Fruit fly (Drosophila melanogaster) whole organism, embryonic: ENCODE data around the gene NimC1.

Experiments
- CG10209 ChIP-seq: fragments of 200-800 bp; sonication (Bioruptor generic); optimal IDR thresholded peaks from 3 replicates; lab custom pipeline; 2017; ENCODE audit warnings: missing biosample characterization, mild to moderate bottlenecking, missing genetic modification characterization, missing genetic modification reagents
- CG1024 ChIP-seq: fragments of 200-800 bp; sonication (Bioruptor generic); IDR thresholded peaks from 2 replicates; pipeline ENCODE4 v1.3.6; 2022; ENCODE audit warnings: missing biosample characterization, missing genetic modification characterization
- CG10462 ChIP-seq: fragments of 200-800 bp; sonication (Bioruptor generic); optimal IDR thresholded peaks from 2 replicates; lab custom pipeline; 2016; ENCODE audit warnings: missing biosample characterization, missing genetic modification characterization
- CG11085 ChIP-seq: fragments of 200-800 bp; sonication (Bioruptor generic); IDR thresholded peaks from 2 replicates; pipeline ENCODE4 v1.3.6; 2022; ENCODE audit warnings: missing biosample characterization, missing genetic modification characterization
- CG12219 ChIP-seq: fragments of 200-800 bp; sonication (Bioruptor generic); optimal IDR thresholded peaks from 3 replicates; lab custom pipeline; 2018; ENCODE audit warnings: missing biosample characterization, mild to moderate bottlenecking, missing genetic modification characterization
- CG13287 ChIP-seq: fragments of 200-800 bp; sonication (Bioruptor generic); IDR thresholded peaks from 2 replicates; pipeline ENCODE4 v1.3.6; 2022; ENCODE audit warnings: missing biosample characterization, missing genetic modification characterization; ENCODE audit not compliant: partially characterized antibody
- CG13624 ChIP-seq: fragments of 200-800 bp; sonication (Bioruptor generic); optimal IDR thresholded peaks from 2 replicates; lab custom pipeline; 2016; ENCODE audit warnings: missing biosample characterization, missing genetic modification characterization
- CG14667 ChIP-seq: fragments of 200-800 bp; sonication (Bioruptor generic); IDR thresholded peaks from 2 replicates; pipeline ENCODE4 v1.3.6; 2022; ENCODE audit warnings: missing biosample characterization, missing genetic modification characterization
- CG14965 ChIP-seq: fragments of 200-800 bp; sonication (Bioruptor generic); optimal IDR thresholded peaks from 2 replicates; lab custom pipeline; 2016; ENCODE audit warnings: missing biosample characterization, missing genetic modification characterization, borderline replicate concordance
- CG16815 ChIP-seq: fragments of 200-800 bp; sonication (Bioruptor generic); optimal IDR thresholded peaks from 3 replicates; lab custom pipeline; 2017; ENCODE audit warnings: missing biosample characterization, mild to moderate bottlenecking, missing genetic modification characterization
- CG17186 ChIP-seq: fragments of 200-800 bp; sonication (Bioruptor generic); optimal IDR thresholded peaks from 3 replicates; lab custom pipeline; 2017; ENCODE audit warnings: missing biosample characterization, missing genetic modification reagents, missing genetic modification characterization
- CG2712 ChIP-seq: fragments of 200-800 bp; optimal IDR thresholded peaks from 3 replicates; lab custom pipeline; 2019; ENCODE audit warnings: missing biosample characterization, mild to moderate bottlenecking, missing genetic modification characterization, moderate library complexity
- CG3065 ChIP-seq: fragments of 200-800 bp; sonication (Bioruptor generic); optimal IDR thresholded peaks from 2 replicates; lab custom pipeline; 2016; ENCODE audit warnings: missing biosample characterization, missing genetic modification characterization
- CG32767 ChIP-seq: fragments of 200-800 bp; sonication (Bioruptor generic); IDR thresholded peaks from 2 replicates; pipeline ENCODE4 v1.3.6; 2022; ENCODE audit warnings: missing biosample characterization, missing genetic modification characterization
- CG6683 ChIP-seq: fragments of 200-800 bp; sonication (Bioruptor generic); optimal IDR thresholded peaks from 2 replicates; lab custom pipeline; 2017; ENCODE audit warnings: missing biosample characterization, mild to moderate bottlenecking, missing genetic modification characterization, missing genetic modification reagents
- CG8478 ChIP-seq: fragments of >200 bp; optimal IDR thresholded peaks from 2 replicates; lab custom pipeline; 2018
- CG9876 ChIP-seq: fragments of 200-800 bp; sonication (Bioruptor generic); optimal IDR thresholded peaks from 2 replicates; lab custom pipeline; 2016; ENCODE audit warnings: missing biosample characterization, missing genetic modification characterization
- D19A ChIP-seq: fragments of 200-800 bp; optimal IDR thresholded peaks from 3 replicates; lab custom pipeline; 2019; ENCODE audit warnings: missing biosample characterization, mild to moderate bottlenecking, missing genetic modification characterization, moderate library complexity
- E2f2 ChIP-seq: fragments of 200-800 bp; sonication (Bioruptor generic); IDR thresholded peaks from 2 replicates; pipeline ENCODE4 v1.3.6; 2022; ENCODE audit warnings: missing biosample characterization, missing genetic modification characterization
- ERR ChIP-seq: fragments of 200-800 bp; sonication (Bioruptor generic); optimal IDR thresholded peaks from 2 replicates; lab custom pipeline; 2016; ENCODE audit warnings: missing biosample characterization, missing genetic modification characterization
- Hr78 ChIP-seq, 2 experiments: fragments of 200-800 bp in 1 of 2; fragments of >200 bp in 1 of 2; sonication (Bioruptor generic) in 1 of 2; optimal IDR thresholded peaks; 2 replicates each; lab custom pipeline; 2017 to 2019; ENCODE audit warnings: missing biosample characterization in 2 of 2, missing genetic modification characterization in 2 of 2, mild to moderate bottlenecking in 1 of 2, moderate library complexity in 1 of 2
- Hsf ChIP-seq: fragments of 200-800 bp; sonication (Bioruptor generic); optimal IDR thresholded peaks from 3 replicates; lab custom pipeline; 2016; ENCODE audit warnings: missing biosample characterization, missing genetic modification characterization
- Mes4 ChIP-seq: fragments of 200-800 bp; sonication (Bioruptor generic); optimal IDR thresholded peaks from 2 replicates; lab custom pipeline; 2016; ENCODE audit warnings: missing biosample characterization, missing genetic modification characterization
- NFAT ChIP-seq: fragments of 200-800 bp; sonication (Bioruptor generic); IDR thresholded peaks from 2 replicates; pipeline ENCODE4 v1.3.6; 2022; ENCODE audit warnings: missing biosample characterization, missing genetic modification characterization
- Neu2 ChIP-seq: fragments of 200-800 bp; sonication (Bioruptor generic); optimal IDR thresholded peaks from 3 replicates; lab custom pipeline; 2016; ENCODE audit warnings: missing biosample characterization, missing genetic modification characterization, borderline replicate concordance
- Sry-β ChIP-seq: fragments of 200-800 bp; sonication (Bioruptor generic); optimal IDR thresholded peaks from 2 replicates; lab custom pipeline; 2018; ENCODE audit warnings: missing biosample characterization, mild to moderate bottlenecking, missing genetic modification characterization, moderate library complexity
- Xrp1 ChIP-seq: fragments of 200-800 bp; sonication (Bioruptor generic); IDR thresholded peaks from 2 replicates; pipeline ENCODE4 v1.3.6; 2022; ENCODE audit warnings: missing biosample characterization, missing genetic modification characterization
- ab ChIP-seq: fragments of 200-800 bp; sonication (Bioruptor generic); optimal IDR thresholded peaks from 2 replicates; lab custom pipeline; 2016; ENCODE audit warnings: missing biosample characterization, missing genetic modification characterization
- amos ChIP-seq: fragments of 200-800 bp; sonication (Bioruptor generic); IDR thresholded peaks from 2 replicates; pipeline ENCODE4 v1.3.6; 2022; ENCODE audit warnings: missing biosample characterization, missing genetic modification characterization; ENCODE audit not compliant: partially characterized antibody
- ato ChIP-seq: fragments of 200-800 bp; sonication (Bioruptor generic); IDR thresholded peaks from 2 replicates; pipeline ENCODE4 v1.3.6; 2022; ENCODE audit warnings: missing biosample characterization, missing genetic modification characterization; ENCODE audit not compliant: partially characterized antibody
- caup ChIP-seq: fragments of 200-800 bp; sonication (Bioruptor generic); optimal IDR thresholded peaks from 3 replicates; lab custom pipeline; 2017; ENCODE audit warnings: missing biosample characterization, mild to moderate bottlenecking, missing genetic modification characterization, moderate library complexity; ENCODE audit not compliant: severe bottlenecking
- chm ChIP-seq: fragments of 200-800 bp; sonication (Bioruptor generic); IDR thresholded peaks from 2 replicates; pipeline ENCODE4 v1.3.6; 2022; ENCODE audit warnings: missing biosample characterization, missing genetic modification characterization
- dan ChIP-seq: fragments of 200-800 bp; sonication (Bioruptor generic); IDR thresholded peaks from 2 replicates; pipeline ENCODE4 v1.3.6; 2022; ENCODE audit warnings: missing biosample characterization, missing genetic modification characterization
- dati ChIP-seq: fragments of 200-800 bp; sonication (Bioruptor generic); IDR thresholded peaks from 2 replicates; pipeline ENCODE4 v1.3.6; 2022; ENCODE audit warnings: missing biosample characterization, missing genetic modification characterization
- esg ChIP-seq: fragments of 200-800 bp; sonication (Bioruptor generic); conservative IDR thresholded peaks from 2 replicates; pipeline ENCODE4 v1.3.6; 2022; ENCODE audit warnings: missing biosample characterization, missing genetic modification characterization
- fd3F ChIP-seq: fragments of 200-800 bp; sonication (Bioruptor generic); optimal IDR thresholded peaks from 2 replicates; lab custom pipeline; 2018; ENCODE audit warnings: missing biosample characterization, mild to moderate bottlenecking, missing genetic modification characterization, moderate library complexity
- hkb ChIP-seq, 2 experiments: fragments of 200-800 bp in 1 of 2; fragments of >200 bp in 1 of 2; sonication (Bioruptor generic) in 1 of 2; IDR thresholded peaks in 1 of 2; optimal IDR thresholded peaks in 1 of 2; 2 replicates each; pipeline versions ENCODE4 v1.3.6 to Lab custom; 2017 to 2022; ENCODE audit warnings: missing biosample characterization in 1 of 2, missing genetic modification characterization in 1 of 2
- lbe ChIP-seq: fragments of 200-800 bp; sonication (Bioruptor generic); optimal IDR thresholded peaks from 2 replicates; lab custom pipeline; 2016; ENCODE audit warnings: missing biosample characterization, mild to moderate bottlenecking, missing genetic modification characterization
- mam ChIP-seq: fragments of 200-800 bp; sonication (Bioruptor generic); optimal IDR thresholded peaks from 3 replicates; lab custom pipeline; 2016; ENCODE audit warnings: missing biosample characterization, missing genetic modification characterization
- mld ChIP-seq: fragments of 200-800 bp; sonication (Bioruptor generic); IDR thresholded peaks from 3 replicates; pipeline ENCODE4 v1.3.6; 2022; ENCODE audit warnings: missing biosample characterization, missing genetic modification characterization; ENCODE audit not compliant: partially characterized antibody
- nerfin-1 ChIP-seq: fragments of 200-800 bp; sonication (Bioruptor generic); optimal IDR thresholded peaks from 3 replicates; lab custom pipeline; 2019; ENCODE audit warnings: missing biosample characterization, mild to moderate bottlenecking, missing genetic modification characterization, moderate library complexity
- nom ChIP-seq: fragments of 200-800 bp; sonication (Bioruptor generic); optimal IDR thresholded peaks from 2 replicates; lab custom pipeline; 2017; ENCODE audit warnings: missing biosample characterization, missing genetic modification characterization, mild to moderate bottlenecking, moderate library complexity, missing genetic modification reagents
- oc ChIP-seq: fragments of 200-800 bp; sonication (Bioruptor generic); optimal IDR thresholded peaks from 2 replicates; lab custom pipeline; 2018; ENCODE audit warnings: missing biosample characterization, mild to moderate bottlenecking, missing genetic modification characterization, moderate library complexity
- onecut ChIP-seq: fragments of 200-800 bp; sonication (Bioruptor generic); IDR thresholded peaks from 2 replicates; pipeline ENCODE4 v1.3.6; 2022; ENCODE audit warnings: missing biosample characterization, missing genetic modification characterization
- pita ChIP-seq: fragments of 200-800 bp; sonication (Bioruptor generic); optimal IDR thresholded peaks from 2 replicates; lab custom pipeline; 2017; ENCODE audit warnings: missing biosample characterization, mild to moderate bottlenecking, missing genetic modification characterization
- pzg ChIP-seq: fragments of 200-800 bp; sonication (Bioruptor generic); optimal IDR thresholded peaks from 3 replicates; lab custom pipeline; 2018; ENCODE audit warnings: missing biosample characterization, mild to moderate bottlenecking, missing genetic modification characterization, moderate library complexity
- sc ChIP-seq, 3 experiments: fragments of >200 bp in 2 of 3; fragments of 200-800 bp in 1 of 3; sonication (Bioruptor generic) in 1 of 3; optimal IDR thresholded peaks; 2 replicates in 2 of 3; 3 replicates in 1 of 3; lab custom pipeline; 2017; ENCODE audit warnings: mild to moderate bottlenecking in 1 of 3, missing biosample characterization in 1 of 3, missing genetic modification characterization in 1 of 3, missing genetic modification reagents in 1 of 3
- sisA ChIP-seq: fragments of 200-800 bp; sonication (Bioruptor generic); IDR thresholded peaks from 2 replicates; pipeline ENCODE4 v1.3.6; 2022; ENCODE audit warnings: missing biosample characterization, missing genetic modification characterization
- yki ChIP-seq: fragments of >200 bp; optimal IDR thresholded peaks from 3 replicates; lab custom pipeline; 2018
- zfh2 ChIP-seq: fragments of 200-800 bp; sonication (Bioruptor generic); optimal IDR thresholded peaks from 2 replicates; lab custom pipeline; 2016; ENCODE audit warnings: missing biosample characterization, missing genetic modification characterization

Gene NimC1

DNA sequence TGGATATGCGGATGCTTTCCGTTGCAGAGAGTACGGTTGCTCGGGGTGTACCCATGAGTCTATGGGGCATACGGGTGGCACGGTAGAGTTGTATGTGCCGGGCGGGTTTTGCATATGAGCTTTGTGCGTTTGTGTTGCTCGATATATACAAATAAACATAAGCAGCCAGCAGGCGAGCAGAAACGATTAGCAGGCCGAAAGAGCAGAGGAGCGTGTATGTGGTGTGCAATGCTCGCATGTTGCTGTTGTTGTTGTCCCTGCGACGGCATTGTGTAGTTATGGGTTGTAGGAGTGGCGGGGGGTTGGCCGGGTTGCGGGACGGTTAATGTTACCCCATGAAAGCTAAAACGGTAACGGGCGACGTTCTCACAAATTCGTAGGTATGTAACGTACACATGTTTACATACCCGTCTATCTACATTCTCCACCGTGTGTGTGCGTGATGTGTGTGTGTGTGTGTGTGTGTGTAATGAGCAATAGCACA is 45.1 kb upstream of the NimC1 start (continued):
- no peak for TF ChIP-seq mam (GFP tag; lab: Kevin White, UChicago)
- TF ChIP-seq sisA (GFP tag; lab: Robert Waterston, UW), result no peak
- no peak for TF ChIP-seq CG14965 (GFP tag; lab: Kevin White, UChicago)
- TF ChIP-seq esg (GFP tag; lab: Robert Waterston, UW), result no peak
- TF ChIP-seq ato (GFP tag; lab: Robert Waterston, UW), result peak; percentile 50; the same call in 1 of the 2 replicates
- TF ChIP-seq Xrp1 (GFP tag; lab: Robert Waterston, UW), result no peak
- no peak for TF ChIP-seq lbe
- TF ChIP-seq CG32767 (GFP tag; lab: Robert Waterston, UW), result peak; percentile 36
- peak; percentile 53 for TF ChIP-seq chm (GFP tag; lab: Robert Waterston, UW)
- no peak for TF ChIP-seq dan (GFP tag; lab: Robert Waterston, UW)
- no peak for TF ChIP-seq caup (GFP tag; lab: Kevin White, UChicago)
- no peak for TF ChIP-seq fd3F (GFP tag; lab: Kevin White, UChicago)
- no peak for TF ChIP-seq Neu2 (GFP tag; lab: Kevin White, UChicago)
- peak; percentile 38; the same call in 1 of the 2 replicates for TF ChIP-seq amos (GFP tag; lab: Robert Waterston, UW)
- TF ChIP-seq yki (lab: Kevin White, UChicago), result no peak
- TF ChIP-seq CG11085, result no peak
- peak; percentile 21 for TF ChIP-seq ab (GFP tag; lab: Kevin White, UChicago)
- no peak for TF ChIP-seq E2f2 (GFP tag; lab: Robert Waterston, UW)
- no peak for TF ChIP-seq CG3065 (GFP tag; lab: Kevin White, UChicago)
- peak; percentile 68 for TF ChIP-seq CG8478 (lab: Kevin White, UChicago)
- no peak for TF ChIP-seq D19A (tag; lab: Kevin White, UChicago)
- no peak for TF ChIP-seq nerfin-1 (tag; lab: Kevin White, UChicago)
- TF ChIP-seq onecut (GFP tag; lab: Robert Waterston, UW), result no peak
- TF ChIP-seq CG10462, result no peak
- TF ChIP-seq CG13287 (GFP tag; lab: Robert Waterston, UW), result peak; percentile 64
- TF ChIP-seq CG14667 (GFP tag; lab: Robert Waterston, UW), result no peak
- TF ChIP-seq CG9876 (GFP tag; lab: Kevin White, UChicago), result no peak
- TF ChIP-seq CG16815 (GFP tag; lab: Kevin White, UChicago), result no peak
- no peak for TF ChIP-seq zfh2
- TF ChIP-seq hkb (optimal IDR thresholded peaks at IDR 0.05; lab: Kevin White, UChicago), result no peak
- TF ChIP-seq hkb (GFP tag; IDR thresholded peaks at IDR 0.05; lab: Robert Waterston, UW), result no peak
- no peak for TF ChIP-seq sc (optimal IDR thresholded peaks at IDR 0.05; lab: Kevin White, UChicago)
- no peak for TF ChIP-seq sc (GFP tag; optimal IDR thresholded peaks at IDR 0.05; lab: Kevin White, UChicago)
- no peak for TF ChIP-seq nom (GFP tag; lab: Kevin White, UChicago)
- no peak; the same call in 2 of the 3 replicates for TF ChIP-seq mld (GFP tag; lab: Robert Waterston, UW)
- TF ChIP-seq CG10209, result no peak
- TF ChIP-seq pita (GFP tag; lab: Kevin White, UChicago), result no peak
- TF ChIP-seq ERR (GFP tag; lab: Kevin White, UChicago), result peak; percentile 26
- TF ChIP-seq CG2712 (tag; lab: Kevin White, UChicago), result no peak
- TF ChIP-seq Hsf, result no peak
- no peak for TF ChIP-seq Sry-β (GFP tag; lab: Kevin White, UChicago)
- TF ChIP-seq oc, result no peak
- TF ChIP-seq CG17186, result no peak
- TF ChIP-seq CG1024, result no peak
- TF ChIP-seq CG6683 (GFP tag; lab: Kevin White, UChicago), result no peak
- no peak for TF ChIP-seq dati (GFP tag; lab: Robert Waterston, UW)
- no peak for TF ChIP-seq NFAT
- no peak for TF ChIP-seq CG13624 (GFP tag; lab: Kevin White, UChicago)
- TF ChIP-seq CG12219, result no peak
- TF ChIP-seq Mes4 (GFP tag; lab: Kevin White, UChicago), result no peak
- no peak for TF ChIP-seq pzg (GFP tag; lab: Kevin White, UChicago)
- no peak for TF ChIP-seq Hr78 (GFP tag; optimal IDR thresholded peaks at IDR 0.05; lab: Kevin White, UChicago)
